Worm (Caenorhabditis elegans): Measurements from ENCODE around the gene B0303.14.

The B0303.14 gene

ce11 chrIII:8726019-8726894, 10.3 kb upstream of the B0303.14 start:
- no peak for TF ChIP-seq efl-1 (GFP tag; optimal IDR thresholded peaks at IDR 0.05)
- no peak for TF ChIP-seq lag-1 (GFP tag; IDR thresholded peaks at IDR 0.05)
- no peak for TF ChIP-seq hmg-1.2 (GFP tag; IDR thresholded peaks at IDR 0.05)

- TF ChIP-seq nhr-80 (tag; optimal IDR thresholded peaks at IDR 0.05), result no peak
- no peak for TF ChIP-seq T07F8.4 (tag; optimal IDR thresholded peaks at IDR 0.05)
- TF ChIP-seq snpc-4 (GFP tag; optimal IDR thresholded peaks at IDR 0.05), result no peak
- peak in 1 of 4 experiments; percentile 14 for TF ChIP-seq snpc-4 (tag; optimal IDR thresholded peaks at IDR 0.05)
- TF ChIP-seq somi-1 (GFP tag; optimal IDR thresholded peaks at IDR 0.05), result no peak
- TF ChIP-seq hsf-1 (GFP tag; IDR thresholded peaks at IDR 0.05), result 0 out of 2 replicates have a peak, but pooled peaks have one; percentile 31
- peak; percentile 98 for TF ChIP-seq him-1 (tag; optimal IDR thresholded peaks at IDR 0.05)
- peak; percentile 20 for TF ChIP-seq snpc-3.4 (tag; optimal IDR thresholded peaks at IDR 0.05)
These were observed 9.2 kb upstream of the B0303.14 start for ce11 chrIII:8725224-8725623.

- TF ChIP-seq zfh-2 (GFP tag; conservative IDR thresholded peaks at IDR 0.05) (no peak), ceh-27 (GFP tag; optimal IDR thresholded peaks at IDR 0.05) (no peak), Y95B8A.8 (GFP tag; IDR thresholded peaks at IDR 0.05) (no peak)
These were observed 3.8 kb upstream of the B0303.14 start, which contains the start of gene hipr-1 for ce11 chrIII:8719769-8720252. TSS of gene hipr-1 (plus strand) at chrIII:8720202.

- TF ChIP-seq nhr-80 (tag; optimal IDR thresholded peaks at IDR 0.05) (no peak), ztf-6 (GFP tag; IDR thresholded peaks at IDR 0.05) (no peak), Y95B8A.8 (GFP tag; IDR thresholded peaks at IDR 0.05) (no peak), gei-17 (GFP tag; optimal IDR thresholded peaks at IDR 0.05) (no peak), ZK185.1 (tag; optimal IDR thresholded peaks at IDR 0.05; ENCODE audit: poor library complexity, severe bottlenecking) (no peak), F22D6.2 (tag; optimal IDR thresholded peaks at IDR 0.05) (no peak), hrde-1 (tag; optimal IDR thresholded peaks at IDR 0.05; ENCODE audit: borderline replicate concordance) (no peak), efl-1 (GFP tag; optimal IDR thresholded peaks at IDR 0.05) (no peak), F37B4.10 (GFP tag; IDR thresholded peaks at IDR 0.05) (no peak), F55B11.4 (tag; optimal IDR thresholded peaks at IDR 0.05; ENCODE audit: borderline replicate concordance, insufficient read depth) (no peak), nhr-120 (GFP tag; IDR thresholded peaks at IDR 0.05) (no peak), ztf-25 (GFP tag; IDR thresholded peaks at IDR 0.05) (no peak), D2030.7 (GFP tag; IDR thresholded peaks at IDR 0.05) (no peak), snpc-1.1 (tag; optimal IDR thresholded peaks at IDR 0.05; ENCODE audit: insufficient read depth) (no peak)
These were observed 3.1 kb upstream of the B0303.14 start for ce11 chrIII:8719105-8719504.

- TF ChIP-seq xnd-1 (tag; optimal IDR thresholded peaks at IDR 0.05), result no peak
- TF ChIP-seq rec-8 (tag; optimal IDR thresholded peaks at IDR 0.05), result no peak
- peak; percentile 30 for TF ChIP-seq nhr-80 (tag; optimal IDR thresholded peaks at IDR 0.05)
- TF ChIP-seq let-526 (GFP tag; IDR thresholded peaks at IDR 0.05), result no peak
- 0 out of 2 replicates have a peak, but pooled peaks have one; percentile 11 for TF ChIP-seq madf-6 (GFP tag; IDR thresholded peaks at IDR 0.05)
- no peak for TF ChIP-seq Y95B8A.8 (GFP tag; IDR thresholded peaks at IDR 0.05)
- no peak for TF ChIP-seq hlh-26 (GFP tag; conservative IDR thresholded peaks at IDR 0.05)
- no peak for TF ChIP-seq attf-3 (GFP tag; conservative IDR thresholded peaks at IDR 0.05)
- no peak for TF ChIP-seq lin-54 (GFP tag; optimal IDR thresholded peaks at IDR 0.05)
These were observed 2.6 kb upstream of the B0303.14 start for ce11 chrIII:8718592-8718991.
